Fruit fly (Drosophila melanogaster) whole organism, adult: Measurements from ENCODE around the gene Sema5c.

Experiments
- CG14711 ChIP-seq: fragments of 200-800 bp; sonication (Bioruptor generic); optimal IDR thresholded peaks from 2 replicates; lab custom pipeline; 2018; ENCODE audit warnings: missing biosample characterization, mild to moderate bottlenecking, missing genetic modification characterization, moderate library complexity
- CG33017 ChIP-seq: fragments of 200-800 bp; sonication (Bioruptor generic); optimal IDR thresholded peaks from 2 replicates; lab custom pipeline; 2018; ENCODE audit warnings: missing biosample characterization, mild to moderate bottlenecking, missing genetic modification characterization, moderate library complexity
- CG5204 ChIP-seq: fragments of 200-800 bp; sonication (Bioruptor generic); optimal IDR thresholded peaks from 2 replicates; lab custom pipeline; 2016; ENCODE audit warnings: missing biosample characterization, missing genetic modification characterization
- CG7045 ChIP-seq: fragments of 200-800 bp; sonication (Bioruptor generic); optimal IDR thresholded peaks from 2 replicates; lab custom pipeline; 2017; ENCODE audit warnings: missing biosample characterization, mild to moderate bottlenecking, missing genetic modification characterization
- CG7101 ChIP-seq: fragments of 200-800 bp; sonication (Bioruptor generic); optimal IDR thresholded peaks from 2 replicates; lab custom pipeline; 2018; ENCODE audit warnings: missing biosample characterization, mild to moderate bottlenecking, missing genetic modification characterization, moderate library complexity
- Hr96 ChIP-seq: fragments of 200-800 bp; sonication (Bioruptor generic); optimal IDR thresholded peaks from 2 replicates; lab custom pipeline; 2016; ENCODE audit warnings: missing biosample characterization, missing genetic modification characterization
- Mnt ChIP-seq: fragments of 200-800 bp; sonication (Bioruptor generic); optimal IDR thresholded peaks from 2 replicates; lab custom pipeline; 2016; ENCODE audit warnings: missing biosample characterization, mild to moderate bottlenecking, missing genetic modification characterization
- bab1 ChIP-seq: fragments of 200-800 bp; sonication (Bioruptor generic); optimal IDR thresholded peaks from 3 replicates; lab custom pipeline; 2019; ENCODE audit warnings: missing biosample characterization, mild to moderate bottlenecking, missing genetic modification characterization, moderate library complexity
- cnc ChIP-seq, 2 experiments: fragments of >200 bp; optimal IDR thresholded peaks; 2 replicates each; lab custom pipeline; 2017
- kay ChIP-seq: fragments of 200-800 bp; sonication (Bioruptor generic); peaks from one replicate; lab custom pipeline; 2016; ENCODE audit warnings: missing biosample characterization, missing genetic modification characterization, borderline replicate concordance
- ovo ChIP-seq: fragments of 200-800 bp; sonication (Bioruptor generic); optimal IDR thresholded peaks from 2 replicates; lab custom pipeline; 2016; ENCODE audit warnings: missing biosample characterization, missing genetic modification characterization
- pad ChIP-seq: fragments of 200-800 bp; sonication (Bioruptor generic); optimal IDR thresholded peaks from 3 replicates; lab custom pipeline; 2017; ENCODE audit warnings: missing biosample characterization, missing genetic modification characterization, mild to moderate bottlenecking, moderate library complexity, missing genetic modification reagents
- toe ChIP-seq: fragments of 200-800 bp; sonication (Bioruptor generic); optimal IDR thresholded peaks from 2 replicates; lab custom pipeline; 2016; ENCODE audit warnings: missing biosample characterization, missing genetic modification characterization

DNA sequence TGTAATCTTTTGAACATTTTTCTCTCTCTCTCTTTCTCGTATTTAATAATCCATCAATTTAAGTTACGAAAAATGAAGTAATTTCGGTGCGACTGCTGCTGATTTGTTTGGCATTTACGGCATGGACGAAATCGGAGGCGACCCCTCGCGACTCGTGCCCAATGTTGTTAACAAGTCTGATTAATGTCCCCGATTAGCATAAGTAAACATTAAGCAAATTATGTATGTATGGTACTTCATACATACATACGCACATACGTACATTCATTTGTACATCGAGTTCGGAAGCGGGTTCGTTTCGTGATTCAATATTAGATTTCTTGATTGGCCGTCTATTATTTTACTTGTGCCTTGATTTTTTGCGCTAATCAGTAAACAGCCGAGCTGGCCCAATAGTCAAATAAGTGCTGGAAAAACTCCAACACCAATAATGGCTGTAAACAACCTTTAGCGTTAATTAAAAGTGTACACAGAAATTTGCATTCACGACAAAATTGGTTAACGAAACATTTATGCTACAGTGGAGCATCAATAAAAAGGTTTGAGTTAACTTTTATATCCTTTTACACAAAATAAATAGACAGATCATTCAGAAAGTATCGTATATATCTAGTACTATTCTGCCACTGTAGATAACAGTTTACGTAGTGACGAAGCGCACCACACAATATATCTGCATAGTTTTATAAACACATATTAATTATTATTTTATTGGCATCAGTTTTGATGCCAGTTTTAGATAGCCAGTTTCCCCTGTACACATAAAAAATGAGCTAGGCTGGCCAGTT lies 9.5 kb upstream of the Sema5c start:
- no peak for TF ChIP-seq CG7101 (tag; lab: Kevin White, UChicago)
- no peak for TF ChIP-seq CG33017 (tag; lab: Kevin White, UChicago)
- TF ChIP-seq toe: no peak
- TF ChIP-seq Mnt (GFP tag; lab: Kevin White, UChicago): no peak
- no peak for TF ChIP-seq cnc (optimal IDR thresholded peaks at IDR 0.05; lab: Kevin White, UChicago)
- TF ChIP-seq Hr96 (GFP tag; lab: Kevin White, UChicago): no peak
- TF ChIP-seq pad (GFP tag; lab: Kevin White, UChicago): peak; percentile 21
- no peak for TF ChIP-seq CG14711 (tag; lab: Kevin White, UChicago)
- TF ChIP-seq bab1 (GFP tag; lab: Kevin White, UChicago): peak; percentile 66
- TF ChIP-seq CG5204: no peak
- no peak for TF ChIP-seq CG7045 (GFP tag; lab: Kevin White, UChicago)
- no peak for TF ChIP-seq kay (GFP tag; lab: Kevin White, UChicago)
- TF ChIP-seq ovo (GFP tag; lab: Kevin White, UChicago): no peak
